Worm (Caenorhabditis elegans) whole organism, L2 larva: ENCODE data around the gene K10D11.2.

Experiments used
- F13H6.1 ChIP-seq: sonication (generic microtip); optimal IDR thresholded peaks from 2 replicates; lab custom pipeline; 2016; ENCODE audit warnings: missing genetic modification characterization, missing compliant biosample characterization
- R02D3.7 ChIP-seq: fragments of 150-350 bp; optimal IDR thresholded peaks from 2 replicates; lab custom pipeline; 2014; ENCODE audit warnings: missing biosample characterization, missing genetic modification characterization
- ZK546.5 ChIP-seq: sonication (generic microtip); optimal IDR thresholded peaks from 2 replicates; lab custom pipeline; 2017; ENCODE audit warnings: missing biosample characterization, missing genetic modification characterization
- alr-1 ChIP-seq: fragments of 150-350 bp; optimal IDR thresholded peaks from 2 replicates; lab custom pipeline; 2014; ENCODE audit warnings: missing biosample characterization, missing genetic modification characterization
- aly-2 ChIP-seq: fragments of 150-350 bp; optimal IDR thresholded peaks from 2 replicates; lab custom pipeline; 2014; ENCODE audit warnings: missing biosample characterization, missing genetic modification characterization
- ama-1 ChIP-seq: fragments of 150-350 bp; optimal IDR thresholded peaks from 2 replicates; lab custom pipeline; 2018; ENCODE audit warnings: inconsistent platforms
- ceh-16 ChIP-seq: fragments of 150-350 bp; optimal IDR thresholded peaks from 2 replicates; lab custom pipeline; 2014; ENCODE audit warnings: missing biosample characterization, missing genetic modification characterization
- ceh-82 ChIP-seq: fragments of 150-350 bp; optimal IDR thresholded peaks from 2 replicates; lab custom pipeline; 2014; ENCODE audit warnings: missing biosample characterization, missing genetic modification characterization
- dmd-4 ChIP-seq: sonication (generic microtip); optimal IDR thresholded peaks from 2 replicates; lab custom pipeline; 2017; ENCODE audit warnings: missing biosample characterization, missing genetic modification characterization
- elt-3 ChIP-seq: sonication (generic microtip); optimal IDR thresholded peaks from 2 replicates; lab custom pipeline; 2017; ENCODE audit warnings: missing biosample characterization, missing genetic modification characterization
- fos-1 ChIP-seq: fragments of 150-350 bp; optimal IDR thresholded peaks from 2 replicates; lab custom pipeline; 2014; ENCODE audit warnings: missing biosample characterization, missing genetic modification characterization
- gmeb-1 ChIP-seq: fragments of 150-350 bp; optimal IDR thresholded peaks from 2 replicates; lab custom pipeline; 2014; ENCODE audit warnings: missing biosample characterization, missing genetic modification characterization
- lin-39 ChIP-seq: fragments of 150-350 bp; optimal IDR thresholded peaks from 2 replicates; lab custom pipeline; 2014; ENCODE audit warnings: missing biosample characterization, missing genetic modification reagents, missing genetic modification characterization
- lsy-2 ChIP-seq, 2 experiments: fragments of 150-350 bp in 1 of 2; sonication (generic microtip) in 1 of 2; optimal IDR thresholded peaks; 2 replicates each; lab custom pipeline; 2014 to 2017; ENCODE audit warnings: missing biosample characterization in 2 of 2, missing genetic modification characterization in 2 of 2
- mab-5 ChIP-seq: fragments of 150-350 bp; optimal IDR thresholded peaks from 2 replicates; lab custom pipeline; 2014; ENCODE audit warnings: missing biosample characterization, missing genetic modification characterization
- nhr-10 ChIP-seq: sonication (generic microtip); optimal IDR thresholded peaks from 2 replicates; lab custom pipeline; 2017; ENCODE audit warnings: missing biosample characterization, missing genetic modification characterization
- nhr-11 ChIP-seq: fragments of 150-350 bp; optimal IDR thresholded peaks from 2 replicates; lab custom pipeline; 2014; ENCODE audit warnings: missing biosample characterization, missing genetic modification characterization
- nhr-12 ChIP-seq: fragments of 150-350 bp; optimal IDR thresholded peaks from 2 replicates; lab custom pipeline; 2014; ENCODE audit warnings: missing biosample characterization, missing genetic modification characterization
- nhr-21 ChIP-seq: fragments of 150-350 bp; optimal IDR thresholded peaks from 2 replicates; lab custom pipeline; 2014; ENCODE audit warnings: missing biosample characterization, missing genetic modification characterization
- nhr-23 ChIP-seq: fragments of 150-350 bp; optimal IDR thresholded peaks from 2 replicates; lab custom pipeline; 2014; ENCODE audit warnings: missing biosample characterization, missing genetic modification reagents, missing genetic modification characterization
- nhr-25 ChIP-seq: fragments of 150-350 bp; sonication (generic microtip); optimal IDR thresholded peaks from 3 replicates; lab custom pipeline; 2014; ENCODE audit warnings: missing biosample characterization, missing genetic modification characterization
- nhr-6 ChIP-seq: fragments of 150-350 bp; optimal IDR thresholded peaks from 2 replicates; lab custom pipeline; 2014; ENCODE audit warnings: missing biosample characterization, missing genetic modification characterization
- nhr-77 ChIP-seq: fragments of 150-350 bp; optimal IDR thresholded peaks from 2 replicates; lab custom pipeline; 2014; ENCODE audit warnings: missing biosample characterization, missing genetic modification characterization
- peb-1 ChIP-seq: fragments of 150-350 bp; optimal IDR thresholded peaks from 2 replicates; lab custom pipeline; 2014; ENCODE audit warnings: missing biosample characterization, missing genetic modification characterization
- sem-4 ChIP-seq: fragments of 150-350 bp; optimal IDR thresholded peaks from 2 replicates; lab custom pipeline; 2014; ENCODE audit warnings: missing biosample characterization, missing genetic modification reagents, missing genetic modification characterization
- skn-1 ChIP-seq: sonication (generic microtip); optimal IDR thresholded peaks from 2 replicates; lab custom pipeline; 2017; ENCODE audit warnings: missing biosample characterization, missing genetic modification characterization
- sma-3 ChIP-seq: sonication (generic microtip); optimal IDR thresholded peaks from 2 replicates; lab custom pipeline; 2016; ENCODE audit warnings: missing genetic modification reagents, missing genetic modification characterization, missing compliant biosample characterization
- sma-9 ChIP-seq, 2 experiments: fragments of 150-350 bp in 1 of 2; sonication (generic microtip) in 1 of 2; optimal IDR thresholded peaks; 2 replicates each; lab custom pipeline; 2014 to 2016; ENCODE audit warnings: missing genetic modification characterization in 2 of 2, mild to moderate bottlenecking in 1 of 2, missing biosample characterization in 1 of 2, missing compliant biosample characterization in 1 of 2, missing genetic modification reagents in 1 of 2, moderate library complexity in 1 of 2
- snpc-4 ChIP-seq: fragments of 150-350 bp; optimal IDR thresholded peaks from 2 replicates; lab custom pipeline; 2014; ENCODE audit warnings: missing biosample characterization, missing genetic modification characterization
- unc-55 ChIP-seq: fragments of 150-350 bp; sonication (generic microtip); optimal IDR thresholded peaks from 3 replicates; lab custom pipeline; 2014; ENCODE audit warnings: missing biosample characterization, missing genetic modification reagents, missing genetic modification characterization
- unc-62 ChIP-seq: fragments of 150-350 bp; optimal IDR thresholded peaks from 2 replicates; lab custom pipeline; 2014; ENCODE audit warnings: missing biosample characterization, missing genetic modification reagents, missing genetic modification characterization
- zag-1 ChIP-seq: fragments of 150-350 bp; optimal IDR thresholded peaks from 2 replicates; lab custom pipeline; 2014; ENCODE audit warnings: missing biosample characterization, missing genetic modification characterization
- ztf-1 ChIP-seq: fragments of 200-800 bp; sonication (Bioruptor generic); conservative IDR thresholded peaks from 2 replicates; pipeline ENCODE4 v1.3.6; 2022; ENCODE audit warnings: missing genetic modification characterization, missing compliant biosample characterization
- ztf-4 ChIP-seq: fragments of 150-350 bp; optimal IDR thresholded peaks from 2 replicates; lab custom pipeline; 2014; ENCODE audit warnings: missing biosample characterization, missing genetic modification characterization

The K10D11.2 gene

ce11 chrIV:12942633-12943032 is 36.2 kb upstream of the K10D11.2 start, which contains the start of gene dct-19:
dct-19 (plus strand) TSS chrIV:12942933.
- TF ChIP-seq elt-3 (no peak), ztf-4 (tag; lab: Kevin White, UChicago) (no peak), nhr-10 (tag; lab: Kevin White, UChicago) (no peak), ceh-82 (tag; lab: Kevin White, UChicago) (no peak), peb-1 (tag; lab: Kevin White, UChicago) (no peak), nhr-77 (tag; lab: Kevin White, UChicago) (no peak), unc-62 (GFP tag; lab: Kevin White, UChicago) (no peak), dmd-4 (tag; lab: Kevin White, UChicago) (no peak), mab-5 (no peak), gmeb-1 (no peak), nhr-21 (tag; lab: Kevin White, UChicago) (no peak), nhr-6 (tag; lab: Kevin White, UChicago) (no peak), F13H6.1 (no peak), R02D3.7 (tag; lab: Kevin White, UChicago) (no peak)

DNA sequence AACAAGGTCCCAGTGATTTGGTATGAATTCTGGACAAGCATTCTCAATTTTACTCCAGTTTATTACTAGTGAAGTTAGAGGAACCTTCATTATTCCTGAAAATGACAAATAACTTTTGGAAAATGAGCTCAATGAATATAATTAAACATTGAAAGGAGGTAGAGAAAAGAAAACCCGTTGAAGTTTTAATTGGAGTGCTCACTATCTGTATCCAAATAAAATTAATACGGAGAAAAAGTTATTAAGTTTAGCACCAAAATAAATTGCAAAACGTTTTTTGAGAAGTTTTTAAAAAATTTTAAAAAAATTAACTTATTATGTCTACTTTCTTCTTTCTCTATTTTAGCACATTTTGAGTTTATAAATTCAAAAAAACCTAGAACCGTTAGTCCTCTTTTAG is 32.3 kb upstream of the K10D11.2 start, which contains the start of gene F55G11.1:
Gene F55G11.1 (minus strand): TSS at position 101 of the 400 bp plus-strand sequence.
- TF ChIP-seq mab-5, result no peak
- no peak for TF ChIP-seq gmeb-1
- no peak for TF ChIP-seq sma-3
- no peak for TF ChIP-seq sem-4
- TF ChIP-seq nhr-25, result no peak
- TF ChIP-seq nhr-11, result no peak
- TF ChIP-seq ztf-1 (GFP tag; lab: Robert Waterston, UW), result no peak
- TF ChIP-seq F13H6.1, result no peak
- no peak for TF ChIP-seq nhr-6 (tag; lab: Kevin White, UChicago)
- no peak for TF ChIP-seq nhr-12 (tag; lab: Kevin White, UChicago)
- TF ChIP-seq, all 48 proteins: peak for 0

DNA sequence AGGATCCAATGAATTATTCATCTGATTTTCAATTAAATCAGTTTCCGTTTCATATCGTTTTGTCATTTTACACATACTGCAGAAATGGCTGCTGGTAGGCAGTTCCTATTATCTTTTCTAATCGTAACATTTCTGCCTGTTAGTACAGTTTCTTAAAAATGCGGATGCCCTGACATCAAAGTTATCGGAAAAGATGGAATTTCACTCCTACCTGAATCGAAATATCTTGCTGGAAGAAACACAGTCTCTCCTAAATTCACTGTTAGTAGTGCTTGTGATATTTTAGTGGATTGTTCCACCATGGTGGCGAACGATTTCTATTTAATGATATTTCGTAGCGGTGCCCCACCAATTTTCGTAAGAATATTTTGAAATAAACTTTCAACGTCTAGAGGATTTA is 30.3 kb upstream of the K10D11.2 start, which contains the start of gene F55G11.10:
Gene F55G11.10 (plus strand): TSS at position 301 of the 400 bp plus-strand sequence.
- TF ChIP-seq gmeb-1, result no peak
- no peak for TF ChIP-seq ZK546.5
- no peak for TF ChIP-seq unc-62 (GFP tag; lab: Kevin White, UChicago)
- no peak for TF ChIP-seq nhr-12 (tag; lab: Kevin White, UChicago)
- TF ChIP-seq ceh-82 (tag; lab: Kevin White, UChicago), result no peak
- no peak for TF ChIP-seq unc-55 (GFP tag; lab: Kevin White, UChicago)
- TF ChIP-seq, all 48 proteins: peak for 0

- TF ChIP-seq nhr-21 (tag; lab: Kevin White, UChicago) (no peak), R02D3.7 (tag; lab: Kevin White, UChicago) (no peak), ama-1 (lab: Kevin White, UChicago) (no peak), elt-3 (no peak), skn-1 (tag; lab: Kevin White, UChicago) (no peak), nhr-23 (tag; lab: Kevin White, UChicago) (no peak), peb-1 (tag; lab: Kevin White, UChicago) (no peak), aly-2 (tag; lab: Kevin White, UChicago) (no peak), lsy-2 (tag; optimal IDR thresholded peaks at IDR 0.05; lab: Kevin White, UChicago) (no peak), fos-1 (tag; lab: Kevin White, UChicago) (no peak), dmd-4 (tag; lab: Kevin White, UChicago) (no peak), sma-3 (no peak), ztf-1 (GFP tag; lab: Robert Waterston, UW) (no peak), sma-9 (GFP tag; optimal IDR thresholded peaks at IDR 0.05; lab: Kevin White, UChicago) (no peak), sma-9 (tag; optimal IDR thresholded peaks at IDR 0.05; lab: Kevin White, UChicago) (no peak), nhr-6 (tag; lab: Kevin White, UChicago) (no peak)
- TF ChIP-seq, all 48 proteins: peak for 0
Observed at ce11 chrIV:12957730-12958129, 21.1 kb upstream of the K10D11.2 start, which contains the start of gene F55G11.6. F55G11.6 (plus strand) TSS chrIV:12958030.

DNA sequence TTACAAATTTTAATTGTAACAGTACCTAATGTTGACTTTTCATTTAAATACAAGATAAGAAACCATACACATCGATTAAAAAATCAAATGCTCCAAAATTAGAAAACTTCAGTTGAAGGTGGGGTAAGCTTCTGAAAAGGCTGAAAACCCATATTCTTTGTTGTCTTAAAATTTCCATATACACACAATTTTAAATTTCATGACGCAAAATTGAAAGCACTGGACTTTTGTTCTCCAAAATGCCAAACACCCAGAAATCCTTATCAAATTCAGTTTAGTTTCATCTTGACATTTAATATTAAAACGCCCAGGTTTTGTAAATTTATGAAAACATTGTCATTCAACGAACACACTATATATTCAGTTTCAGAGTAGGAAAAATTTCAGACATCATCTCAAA is 18.6 kb upstream of the K10D11.2 start, which contains the start of gene F55G11.7:
Gene F55G11.7 (plus strand): TSS at position 301 of the 400 bp plus-strand sequence.
- TF ChIP-seq sem-4 (no peak), elt-3 (no peak), ZK546.5 (no peak), nhr-12 (tag; lab: Kevin White, UChicago) (no peak), lsy-2 (tag; optimal IDR thresholded peaks at IDR 0.05; lab: Kevin White, UChicago) (no peak), snpc-4 (no peak), lin-39 (tag; lab: Kevin White, UChicago) (no peak), gmeb-1 (no peak), skn-1 (tag; lab: Kevin White, UChicago) (no peak), zag-1 (tag; lab: Kevin White, UChicago) (no peak), unc-55 (GFP tag; lab: Kevin White, UChicago) (no peak), unc-62 (GFP tag; lab: Kevin White, UChicago) (no peak), alr-1 (tag; lab: Kevin White, UChicago) (no peak), ceh-16 (tag; lab: Kevin White, UChicago) (no peak)
- TF ChIP-seq, all 48 proteins: peak for 0
